Fruit fly (Drosophila melanogaster) whole organism, prepupa: ENCODE measurements around the gene pod1.

Source experiments
- CG10631 ChIP-seq: fragments of 200-800 bp; sonication (Bioruptor generic); optimal IDR thresholded peaks from 2 replicates; lab custom pipeline; 2016; ENCODE audit warnings: missing biosample characterization, missing genetic modification characterization
- CG11294 ChIP-seq: fragments of 200-800 bp; sonication (Bioruptor generic); IDR thresholded peaks from 2 replicates; pipeline ENCODE4 v1.3.6; 2022; ENCODE audit warnings: missing biosample characterization, missing genetic modification characterization
- CG11762 ChIP-seq: fragments of 200-800 bp; sonication (Bioruptor generic); optimal IDR thresholded peaks from 3 replicates; lab custom pipeline; 2016; ENCODE audit warnings: missing biosample characterization, missing genetic modification characterization; ENCODE audit not compliant: insufficient read depth
- CG11902 ChIP-seq: fragments of 200-800 bp; sonication (Bioruptor generic); optimal IDR thresholded peaks from 3 replicates; lab custom pipeline; 2016; ENCODE audit warnings: missing biosample characterization, missing genetic modification characterization
- CG15336 ChIP-seq: fragments of 200-800 bp; sonication (Bioruptor generic); IDR thresholded peaks from 2 replicates; pipeline ENCODE4 v1.3.6; 2022; ENCODE audit warnings: missing biosample characterization, missing genetic modification characterization
- CG1621 ChIP-seq: fragments of 200-800 bp; sonication (Bioruptor generic); optimal IDR thresholded peaks from 3 replicates; lab custom pipeline; 2018; ENCODE audit warnings: missing biosample characterization, mild to moderate bottlenecking, missing genetic modification characterization
- CG16779 ChIP-seq: fragments of 200-800 bp; sonication (Bioruptor generic); optimal IDR thresholded peaks from 3 replicates; lab custom pipeline; 2017; ENCODE audit warnings: missing biosample characterization, mild to moderate bottlenecking, missing genetic modification characterization
- CG3032 ChIP-seq: fragments of 200-800 bp; optimal IDR thresholded peaks from 2 replicates; lab custom pipeline; 2019; ENCODE audit warnings: missing biosample characterization, mild to moderate bottlenecking, missing genetic modification characterization, moderate library complexity
- CG32006 ChIP-seq: fragments of 200-800 bp; sonication (Bioruptor generic); optimal IDR thresholded peaks from 3 replicates; lab custom pipeline; 2017; ENCODE audit warnings: missing biosample characterization, mild to moderate bottlenecking, missing genetic modification characterization
- CG34406 ChIP-seq: fragments of 200-800 bp; sonication (Bioruptor generic); optimal IDR thresholded peaks from 3 replicates; lab custom pipeline; 2016; ENCODE audit warnings: missing biosample characterization, missing genetic modification characterization
- CG3919 ChIP-seq: fragments of 200-800 bp; sonication (Bioruptor generic); optimal IDR thresholded peaks from 3 replicates; lab custom pipeline; 2016; ENCODE audit warnings: missing biosample characterization, missing genetic modification characterization
- CG6163 ChIP-seq: fragments of 200-800 bp; sonication (Bioruptor generic); IDR thresholded peaks from 3 replicates; pipeline ENCODE4 v1.3.6; 2022; ENCODE audit warnings: missing biosample characterization, missing genetic modification characterization
- CG6792 ChIP-seq: fragments of 200-800 bp; sonication (Bioruptor generic); optimal IDR thresholded peaks from 3 replicates; lab custom pipeline; 2016; ENCODE audit warnings: missing biosample characterization, missing genetic modification characterization
- CG6808 ChIP-seq: fragments of 200-800 bp; sonication (Bioruptor generic); optimal IDR thresholded peaks from 3 replicates; lab custom pipeline; 2017; ENCODE audit warnings: missing biosample characterization, missing genetic modification characterization, mild to moderate bottlenecking, moderate library complexity, missing genetic modification reagents
- CG6854 ChIP-seq: fragments of 200-800 bp; sonication (Bioruptor generic); optimal IDR thresholded peaks from 2 replicates; lab custom pipeline; 2017; ENCODE audit warnings: missing biosample characterization, mild to moderate bottlenecking, missing genetic modification characterization
- CG7368 ChIP-seq: fragments of 200-800 bp; sonication (Bioruptor generic); optimal IDR thresholded peaks from 3 replicates; lab custom pipeline; 2016; ENCODE audit warnings: missing biosample characterization, missing genetic modification characterization
- CG8319 ChIP-seq: fragments of 200-800 bp; sonication (Bioruptor generic); optimal IDR thresholded peaks from 3 replicates; lab custom pipeline; 2016; ENCODE audit warnings: missing biosample characterization, missing genetic modification characterization
- CG8632 ChIP-seq: fragments of 200-800 bp; sonication (Bioruptor generic); optimal IDR thresholded peaks from 3 replicates; lab custom pipeline; 2016; ENCODE audit warnings: missing biosample characterization, missing genetic modification characterization
- CG9139 ChIP-seq: fragments of 200-800 bp; sonication (Bioruptor generic); optimal IDR thresholded peaks from 3 replicates; lab custom pipeline; 2017; ENCODE audit warnings: missing biosample characterization, mild to moderate bottlenecking, missing genetic modification characterization
- Eip75B ChIP-seq: fragments of 200-800 bp; sonication (Bioruptor generic); optimal IDR thresholded peaks from 3 replicates; lab custom pipeline; 2016; ENCODE audit warnings: missing biosample characterization, missing genetic modification characterization
- Eip78C ChIP-seq: fragments of 200-800 bp; sonication (Bioruptor generic); peaks from one replicate; lab custom pipeline; 2016; ENCODE audit warnings: missing biosample characterization, missing genetic modification characterization
- Eip93F ChIP-seq: fragments of 200-800 bp; sonication (Bioruptor generic); optimal IDR thresholded peaks from 2 replicates; lab custom pipeline; 2016; ENCODE audit warnings: missing biosample characterization, mild to moderate bottlenecking, missing genetic modification characterization
- Ets21C ChIP-seq: fragments of 200-800 bp; sonication (Bioruptor generic); optimal IDR thresholded peaks from 3 replicates; lab custom pipeline; 2016; ENCODE audit warnings: missing biosample characterization, missing genetic modification characterization
- Ets96B ChIP-seq: fragments of 200-800 bp; optimal IDR thresholded peaks from 2 replicates; lab custom pipeline; 2019; ENCODE audit warnings: missing biosample characterization, mild to moderate bottlenecking, missing genetic modification characterization, moderate library complexity
- Gug ChIP-seq: fragments of 200-800 bp; sonication (Bioruptor generic); IDR thresholded peaks from 2 replicates; pipeline ENCODE4 v1.3.6; 2022; ENCODE audit warnings: missing biosample characterization, missing genetic modification characterization
- Hr38 ChIP-seq: sonication (Bioruptor generic); optimal IDR thresholded peaks from 2 replicates; lab custom pipeline; 2016; ENCODE audit warnings: missing biosample characterization, missing genetic modification characterization
- Hr39 ChIP-seq: fragments of 200-800 bp; sonication (Bioruptor generic); optimal IDR thresholded peaks from 2 replicates; lab custom pipeline; 2016; ENCODE audit warnings: missing biosample characterization, missing genetic modification characterization
- Lpt ChIP-seq: fragments of 200-800 bp; sonication (Bioruptor generic); optimal IDR thresholded peaks from 3 replicates; lab custom pipeline; 2016; ENCODE audit warnings: missing biosample characterization, missing genetic modification characterization
- Met ChIP-seq: fragments of 200-800 bp; sonication (Bioruptor generic); optimal IDR thresholded peaks from 3 replicates; lab custom pipeline; 2016; ENCODE audit warnings: missing biosample characterization, missing genetic modification characterization
- Sox102F ChIP-seq: fragments of 200-800 bp; sonication (Bioruptor generic); optimal IDR thresholded peaks from 2 replicates; lab custom pipeline; 2016; ENCODE audit warnings: missing biosample characterization, mild to moderate bottlenecking, missing genetic modification characterization
- Sox14 ChIP-seq: fragments of 200-800 bp; sonication (Bioruptor generic); optimal IDR thresholded peaks from 3 replicates; lab custom pipeline; 2016; ENCODE audit warnings: missing biosample characterization, missing genetic modification characterization
- Sox15 ChIP-seq: fragments of 200-800 bp; sonication (Bioruptor generic); optimal IDR thresholded peaks from 3 replicates; lab custom pipeline; 2016; ENCODE audit warnings: missing biosample characterization, missing genetic modification characterization
- achi ChIP-seq: fragments of 200-800 bp; sonication (Bioruptor generic); optimal IDR thresholded peaks from 3 replicates; lab custom pipeline; 2016; ENCODE audit warnings: missing biosample characterization, missing genetic modification characterization
- acj6 ChIP-seq: fragments of 200-800 bp; sonication (Bioruptor generic); optimal IDR thresholded peaks from 3 replicates; lab custom pipeline; 2016; ENCODE audit warnings: missing biosample characterization, missing genetic modification characterization
- cyc ChIP-seq: fragments of 200-800 bp; sonication (Bioruptor generic); optimal IDR thresholded peaks from 3 replicates; lab custom pipeline; 2016; ENCODE audit warnings: missing biosample characterization, missing genetic modification characterization
- dac ChIP-seq: fragments of 200-800 bp; sonication (Bioruptor generic); optimal IDR thresholded peaks from 2 replicates; lab custom pipeline; 2017; ENCODE audit warnings: missing biosample characterization, mild to moderate bottlenecking, missing genetic modification characterization
- dsx ChIP-seq: fragments of 200-800 bp; optimal IDR thresholded peaks from 3 replicates; lab custom pipeline; 2019; ENCODE audit warnings: missing biosample characterization, mild to moderate bottlenecking, missing genetic modification characterization, moderate library complexity; ENCODE audit not compliant: poor library complexity, severe bottlenecking
- eg ChIP-seq: fragments of 200-800 bp; sonication (Bioruptor generic); IDR thresholded peaks from 3 replicates; pipeline ENCODE4 v1.3.6; 2022; ENCODE audit warnings: missing biosample characterization, missing genetic modification characterization
- esn ChIP-seq: fragments of 200-800 bp; sonication (Bioruptor generic); optimal IDR thresholded peaks from 2 replicates; lab custom pipeline; 2016; ENCODE audit warnings: missing biosample characterization, mild to moderate bottlenecking, missing genetic modification characterization, moderate library complexity
- fd59A ChIP-seq: fragments of 200-800 bp; sonication (Bioruptor generic); optimal IDR thresholded peaks from 2 replicates; lab custom pipeline; 2017; ENCODE audit warnings: missing biosample characterization, mild to moderate bottlenecking, missing genetic modification characterization, missing genetic modification reagents
- fd85E ChIP-seq: fragments of 200-800 bp; sonication (Bioruptor generic); optimal IDR thresholded peaks from 3 replicates; lab custom pipeline; 2016; ENCODE audit warnings: missing biosample characterization, missing genetic modification characterization
- fkh ChIP-seq: fragments of 200-800 bp; sonication (Bioruptor generic); optimal IDR thresholded peaks from 3 replicates; lab custom pipeline; 2017; ENCODE audit warnings: missing biosample characterization, mild to moderate bottlenecking, missing genetic modification characterization, moderate library complexity
- salr ChIP-seq, 2 experiments: fragments of 200-800 bp; sonication (Bioruptor generic); optimal IDR thresholded peaks; 3 replicates each; lab custom pipeline; 2016 to 2018; ENCODE audit warnings: missing biosample characterization in 2 of 2, missing genetic modification characterization in 2 of 2, mild to moderate bottlenecking in 1 of 2
- svp ChIP-seq: fragments of 200-800 bp; sonication (Bioruptor generic); peaks from one replicate; lab custom pipeline; 2016; ENCODE audit warnings: missing biosample characterization, missing genetic modification characterization
- topi ChIP-seq: fragments of 200-800 bp; sonication (Bioruptor generic); optimal IDR thresholded peaks from 3 replicates; lab custom pipeline; 2016; ENCODE audit warnings: missing biosample characterization, missing genetic modification characterization
- vri ChIP-seq: fragments of 200-800 bp; sonication (Bioruptor generic); optimal IDR thresholded peaks from 3 replicates; lab custom pipeline; 2016; ENCODE audit warnings: missing biosample characterization, mild to moderate bottlenecking, missing genetic modification characterization

pod1 gene

DNA sequence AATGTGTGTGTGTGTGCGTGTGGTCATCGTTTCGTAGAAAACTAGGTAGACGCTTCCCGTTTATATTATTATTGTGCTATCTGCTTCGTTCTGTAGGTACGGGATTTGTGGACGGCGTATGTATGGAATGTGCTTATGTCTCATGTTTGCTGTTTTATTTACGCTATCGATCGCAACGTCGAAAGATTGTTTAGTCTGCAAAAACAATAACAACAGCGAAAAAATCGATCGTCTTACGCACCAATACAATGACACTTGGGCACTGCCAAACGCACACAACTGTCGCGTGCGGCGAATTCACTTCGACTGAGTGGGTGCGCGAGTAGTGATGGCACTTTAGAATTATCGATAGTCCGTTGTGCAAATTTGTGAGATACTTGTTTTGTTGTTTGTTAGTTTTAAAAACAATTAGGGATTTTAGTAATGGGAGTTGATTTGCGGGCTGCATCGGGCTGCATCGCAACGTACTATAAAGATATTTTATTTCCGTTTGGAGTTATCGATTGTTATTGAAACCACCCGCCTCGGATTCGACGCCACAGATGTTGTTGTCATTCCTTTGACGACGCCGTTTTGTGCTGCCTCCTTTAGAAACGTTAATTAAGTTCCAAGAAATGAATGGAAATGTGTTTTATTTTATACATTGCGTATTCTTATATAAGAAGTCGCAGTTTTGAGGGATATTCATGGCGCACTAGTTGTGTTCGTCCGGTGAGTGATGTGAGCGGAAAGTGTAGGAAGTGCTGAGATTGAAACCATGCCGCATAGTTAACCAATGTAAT is 44.1 kb upstream of the pod1 start:
- TF ChIP-seq topi (GFP tag; lab: Kevin White, UChicago), result no peak
- TF ChIP-seq CG11762 (GFP tag; lab: Kevin White, UChicago), result no peak
- no peak for TF ChIP-seq CG7368 (GFP tag; lab: Kevin White, UChicago)
- no peak for TF ChIP-seq fkh (GFP tag; lab: Kevin White, UChicago)
- TF ChIP-seq CG15336 (GFP tag; lab: Robert Waterston, UW), result 0 out of 2 replicates have a peak, but pooled peaks have one; percentile 31
- peak; percentile 37 for TF ChIP-seq esn (GFP tag; lab: Kevin White, UChicago)
- TF ChIP-seq CG9139 (GFP tag; lab: Kevin White, UChicago), result no peak
- no peak for TF ChIP-seq acj6 (GFP tag; lab: Kevin White, UChicago)
- peak; percentile 73 for TF ChIP-seq svp (GFP tag; lab: Kevin White, UChicago)
- no peak for TF ChIP-seq fd85E (GFP tag; lab: Kevin White, UChicago)
- no peak for TF ChIP-seq Hr38 (GFP tag; lab: Kevin White, UChicago)
- no peak for TF ChIP-seq CG6792
- no peak for TF ChIP-seq CG8632 (GFP tag; lab: Kevin White, UChicago)
- TF ChIP-seq Gug (GFP tag; lab: Robert Waterston, UW), result no peak
- no peak for TF ChIP-seq CG6854 (GFP tag; lab: Kevin White, UChicago)
- no peak for TF ChIP-seq achi (GFP tag; lab: Kevin White, UChicago)
- TF ChIP-seq, all 60 proteins: peak for 3

DNA sequence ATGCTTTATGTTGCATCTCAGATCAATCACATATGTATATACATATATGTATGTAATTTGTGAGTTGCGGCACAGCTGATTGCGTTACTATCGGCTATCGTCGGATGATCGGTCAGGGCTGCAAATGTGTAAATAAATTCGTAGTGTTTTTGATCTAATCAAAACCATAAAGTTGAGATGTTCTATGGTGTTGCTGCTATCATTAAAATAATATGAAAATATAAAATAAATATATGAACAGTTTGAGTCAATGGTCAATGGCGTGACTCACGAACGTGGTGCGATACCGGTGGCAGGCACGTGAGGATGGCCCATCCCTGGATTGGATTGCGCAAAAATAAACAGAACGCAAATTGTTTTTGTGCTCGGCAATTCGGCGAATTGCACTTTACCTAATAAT is 32.6 kb upstream of the pod1 start, which contains the start of gene Coq7:
Coq7 (plus strand) TSS at position 302 of the 400 bp plus-strand sequence.
- TF ChIP-seq acj6 (GFP tag; lab: Kevin White, UChicago) (peak; percentile 86), svp (GFP tag; lab: Kevin White, UChicago) (peak; percentile 90), Eip75B (GFP tag; lab: Kevin White, UChicago) (no peak), Ets96B (tag; lab: Kevin White, UChicago) (peak; percentile 78), CG9139 (GFP tag; lab: Kevin White, UChicago) (peak; percentile 50), CG11294 (GFP tag; lab: Robert Waterston, UW) (peak; percentile 74), CG3919 (GFP tag; lab: Kevin White, UChicago) (peak; percentile 85), Hr39 (GFP tag; lab: Kevin White, UChicago) (no peak), cyc (GFP tag; lab: Kevin White, UChicago) (peak; percentile 76), esn (GFP tag; lab: Kevin White, UChicago) (peak; percentile 81), Met (GFP tag; lab: Kevin White, UChicago) (no peak), Gug (GFP tag; lab: Robert Waterston, UW) (peak; percentile 81), CG6808 (GFP tag; lab: Kevin White, UChicago) (no peak), Sox14 (GFP tag; lab: Kevin White, UChicago) (no peak), vri (GFP tag; lab: Kevin White, UChicago) (no peak), Sox102F (no peak), CG8319 (GFP tag; lab: Kevin White, UChicago) (peak; percentile 60), Lpt (GFP tag; lab: Kevin White, UChicago) (peak; percentile 72), CG16779 (tag; lab: Kevin White, UChicago) (no peak), CG8632 (GFP tag; lab: Kevin White, UChicago) (no peak), Eip93F (GFP tag; lab: Kevin White, UChicago) (peak; percentile 88), CG11902 (GFP tag; lab: Kevin White, UChicago) (peak; percentile 76), CG10631 (GFP tag; lab: Kevin White, UChicago) (peak; percentile 82), topi (GFP tag; lab: Kevin White, UChicago) (no peak), CG6792 (peak; percentile 79), dsx (no peak), CG6163 (peak; percentile 91), CG7368 (GFP tag; lab: Kevin White, UChicago) (peak; percentile 69), Eip78C (peak; percentile 93), Sox15 (GFP tag; lab: Kevin White, UChicago) (peak; percentile 77), Ets21C (GFP tag; lab: Kevin White, UChicago) (peak; percentile 68), CG34406 (peak; percentile 68), eg (GFP tag; lab: Robert Waterston, UW) (peak; percentile 90), CG11762 (GFP tag; lab: Kevin White, UChicago) (peak; percentile 57), fd59A (GFP tag; lab: Kevin White, UChicago) (peak; percentile 55), CG1621 (peak; percentile 75), salr (GFP tag; optimal IDR thresholded peaks at IDR 0.05; lab: Kevin White, UChicago) (peak in 1 of 2 experiments; percentile 66), CG32006 (GFP tag; lab: Kevin White, UChicago) (peak; percentile 81), dac (GFP tag; lab: Kevin White, UChicago) (peak; percentile 65), fkh (GFP tag; lab: Kevin White, UChicago) (no peak), CG3032 (tag; lab: Kevin White, UChicago) (peak; percentile 83), CG15336 (GFP tag; lab: Robert Waterston, UW) (peak; percentile 78)
